Worm (Caenorhabditis elegans) whole organism, L4 larva: ENCODE results near the gene ZK512.1.
A peak's percentile ranks its signal among the peaks of the same experiment; 100 is the strongest.

Experiments
- D1046.2 ChIP-seq: fragments of 200-800 bp; sonication (Bioruptor generic); IDR thresholded peaks from 2 replicates; pipeline ENCODE4 v1.3.6; 2022; ENCODE audit warnings: missing genetic modification characterization, missing compliant biosample characterization
- F10B5.3 ChIP-seq: sonication (generic microtip); optimal IDR thresholded peaks from 2 replicates; lab custom pipeline; 2016; ENCODE audit warnings: mild to moderate bottlenecking, missing genetic modification characterization, missing compliant biosample characterization
- F44E2.7 ChIP-seq: fragments of 200-800 bp; sonication (Bioruptor generic); IDR thresholded peaks from 2 replicates; pipeline ENCODE4 v2.1.2; 2022; ENCODE audit warnings: missing genetic modification characterization, missing compliant biosample characterization
- R02D3.7 ChIP-seq: fragments of 150-350 bp; sonication (generic microtip); optimal IDR thresholded peaks from 3 replicates; lab custom pipeline; 2014; ENCODE audit warnings: missing biosample characterization, missing genetic modification characterization
- ZK337.2 ChIP-seq: fragments of 200-800 bp; sonication (Bioruptor generic); IDR thresholded peaks from 2 replicates; pipeline ENCODE4 v1.3.6; 2022; ENCODE audit warnings: missing genetic modification reagents, missing genetic modification characterization, missing compliant biosample characterization
- ZK546.5 ChIP-seq, 2 experiments: sonication (generic microtip); optimal IDR thresholded peaks; 2 replicates each; lab custom pipeline; 2017; ENCODE audit warnings: missing biosample characterization in 2 of 2, missing genetic modification characterization in 2 of 2
- ama-1 ChIP-seq: fragments of 150-350 bp; optimal IDR thresholded peaks from 2 replicates; lab custom pipeline; 2014; ENCODE audit warnings: inconsistent platforms, mixed read lengths
- arid-1 ChIP-seq: fragments of 200-800 bp; sonication (Bioruptor generic); conservative IDR thresholded peaks from 2 replicates; pipeline ENCODE4 v1.3.6; 2022; ENCODE audit warnings: missing genetic modification reagents, missing genetic modification characterization, missing compliant biosample characterization
- ceh-44 ChIP-seq: fragments of 200-800 bp; sonication (Bioruptor generic); IDR thresholded peaks from 2 replicates; pipeline ENCODE4 v1.3.6; 2022; ENCODE audit warnings: missing genetic modification reagents, missing genetic modification characterization, missing compliant biosample characterization
- ceh-62 ChIP-seq: sonication (generic microtip); optimal IDR thresholded peaks from 2 replicates; lab custom pipeline; 2017; ENCODE audit warnings: missing biosample characterization, missing genetic modification characterization
- ceh-82 ChIP-seq: sonication (generic microtip); optimal IDR thresholded peaks from 2 replicates; lab custom pipeline; 2017; ENCODE audit warnings: missing biosample characterization, missing genetic modification characterization
- ctbp-1 ChIP-seq: fragments of 200-800 bp; sonication (Bioruptor generic); IDR thresholded peaks from 2 replicates; pipeline ENCODE4 v1.3.6; 2022; ENCODE audit warnings: missing genetic modification reagents, missing genetic modification characterization, missing compliant biosample characterization
- daf-12 ChIP-seq: fragments of 150-350 bp; optimal IDR thresholded peaks from 2 replicates; lab custom pipeline; 2014; ENCODE audit warnings: missing biosample characterization, missing genetic modification reagents, missing genetic modification characterization
- dmd-8 ChIP-seq: fragments of 200-800 bp; sonication (Bioruptor generic); IDR thresholded peaks from 2 replicates; pipeline ENCODE4 v1.3.6; 2022; ENCODE audit warnings: missing genetic modification characterization, missing compliant biosample characterization
- dpl-1 ChIP-seq: fragments of 150-350 bp; optimal IDR thresholded peaks from 2 replicates; lab custom pipeline; 2014; ENCODE audit warnings: missing biosample characterization, missing genetic modification reagents, missing genetic modification characterization
- dve-1 ChIP-seq: sonication (generic microtip); optimal IDR thresholded peaks from 2 replicates; lab custom pipeline; 2017; ENCODE audit warnings: antibody characterized with exemption, mild to moderate bottlenecking, missing genetic modification characterization, missing compliant biosample characterization; ENCODE audit not compliant: insufficient read depth
- hif-1 ChIP-seq, 2 experiments: sonication (generic microtip); optimal IDR thresholded peaks; 2 replicates each; lab custom pipeline; 2016 to 2017; ENCODE audit warnings: missing compliant biosample characterization in 2 of 2, missing genetic modification characterization in 2 of 2, missing genetic modification reagents in 2 of 2, missing genotype in 2 of 2, mild to moderate bottlenecking in 1 of 2
- hlh-11 ChIP-seq: fragments of 200-800 bp; sonication (Bioruptor generic); optimal IDR thresholded peaks from 2 replicates; lab custom pipeline; 2018; ENCODE audit warnings: mild to moderate bottlenecking, missing genetic modification characterization, missing compliant biosample characterization
- hmg-1.1 ChIP-seq: fragments of 200-800 bp; sonication (Bioruptor generic); IDR thresholded peaks from 2 replicates; pipeline ENCODE4 v1.3.6; 2022; ENCODE audit warnings: missing genetic modification reagents, missing genetic modification characterization, missing compliant biosample characterization
- jun-1 ChIP-seq: fragments of 150-350 bp; optimal IDR thresholded peaks from 2 replicates; lab custom pipeline; 2014; ENCODE audit warnings: missing biosample characterization, missing genetic modification reagents, missing genetic modification characterization
- lim-7 ChIP-seq: fragments of 200-800 bp; sonication (Bioruptor generic); IDR thresholded peaks from 2 replicates; pipeline ENCODE4 v1.3.6; 2022; ENCODE audit warnings: missing genetic modification characterization, missing compliant biosample characterization
- lin-13 ChIP-seq: fragments of 150-350 bp; optimal IDR thresholded peaks from 2 replicates; lab custom pipeline; 2014; ENCODE audit warnings: missing biosample characterization, missing genetic modification reagents, missing genetic modification characterization
- lin-15B ChIP-seq: fragments of 150-350 bp; sonication (generic microtip); optimal IDR thresholded peaks from 3 replicates; lab custom pipeline; 2014; ENCODE audit warnings: missing biosample characterization, missing genetic modification characterization
- lin-29 ChIP-seq: fragments of 200-800 bp; sonication (Bioruptor generic); IDR thresholded peaks from 2 replicates; pipeline ENCODE4 v1.3.6; 2022; ENCODE audit warnings: missing genetic modification reagents, missing genetic modification characterization, missing compliant biosample characterization
- lin-39 ChIP-seq: fragments of 150-350 bp; optimal IDR thresholded peaks from 2 replicates; lab custom pipeline; 2014; ENCODE audit warnings: missing biosample characterization, missing genetic modification reagents, missing genetic modification characterization
- lir-3 ChIP-seq: sonication (generic microtip); optimal IDR thresholded peaks from 2 replicates; lab custom pipeline; 2016; ENCODE audit warnings: mild to moderate bottlenecking, missing genetic modification characterization, missing compliant biosample characterization
- lsy-2 ChIP-seq, 2 experiments: fragments of 150-350 bp in 1 of 2; sonication (generic microtip) in 1 of 2; optimal IDR thresholded peaks; 2 replicates each; lab custom pipeline; 2014 to 2017; ENCODE audit warnings: missing biosample characterization in 2 of 2, missing genetic modification characterization in 2 of 2
- mdl-1 ChIP-seq, 2 experiments: fragments of 150-350 bp in 1 of 2; sonication (generic microtip) in 1 of 2; optimal IDR thresholded peaks; 2 replicates each; lab custom pipeline; 2014 to 2017; ENCODE audit warnings: missing biosample characterization in 2 of 2, missing genetic modification characterization in 2 of 2
- mep-1 ChIP-seq: fragments of 150-350 bp; sonication (generic microtip); optimal IDR thresholded peaks from 3 replicates; lab custom pipeline; 2014; ENCODE audit warnings: missing biosample characterization, missing genetic modification characterization
- mes-2 ChIP-seq: sonication (generic microtip); optimal IDR thresholded peaks from 2 replicates; lab custom pipeline; 2016; ENCODE audit warnings: missing genotype, mild to moderate bottlenecking, missing genetic modification characterization, missing compliant biosample characterization; ENCODE audit not compliant: poor library complexity, severe bottlenecking
- nhr-10 ChIP-seq: fragments of 150-350 bp; optimal IDR thresholded peaks from 2 replicates; lab custom pipeline; 2014; ENCODE audit warnings: missing biosample characterization, missing genetic modification characterization
- nhr-11 ChIP-seq: fragments of 150-350 bp; optimal IDR thresholded peaks from 2 replicates; lab custom pipeline; 2014; ENCODE audit warnings: missing biosample characterization, missing genetic modification characterization
- nhr-111 ChIP-seq: fragments of 200-800 bp; sonication (Bioruptor generic); optimal IDR thresholded peaks from 2 replicates; lab custom pipeline; 2018; ENCODE audit warnings: mild to moderate bottlenecking, missing genetic modification characterization, missing compliant biosample characterization
- nhr-25 ChIP-seq: sonication (generic microtip); optimal IDR thresholded peaks from 2 replicates; lab custom pipeline; 2017; ENCODE audit warnings: missing genetic modification characterization, mild to moderate bottlenecking, missing compliant biosample characterization, antibody characterized with exemption, moderate library complexity, borderline replicate concordance; ENCODE audit not compliant: insufficient read depth
- nhr-28 ChIP-seq: fragments of 150-350 bp; optimal IDR thresholded peaks from 2 replicates; lab custom pipeline; 2014; ENCODE audit warnings: missing biosample characterization, missing genetic modification characterization
- nhr-76 ChIP-seq: fragments of 150-350 bp; optimal IDR thresholded peaks from 2 replicates; lab custom pipeline; 2014; ENCODE audit warnings: missing biosample characterization, missing genetic modification characterization
- nhr-77 ChIP-seq: fragments of 150-350 bp; optimal IDR thresholded peaks from 2 replicates; lab custom pipeline; 2014; ENCODE audit warnings: missing biosample characterization, missing genetic modification characterization
- pha-4 ChIP-seq, 2 experiments: fragments of 150-350 bp in 1 of 2; fragments of 200-800 bp in 1 of 2; sonication (Bioruptor generic) in 1 of 2; IDR thresholded peaks in 1 of 2; optimal IDR thresholded peaks in 1 of 2; 2 replicates each; pipeline versions ENCODE4 v1.3.6 to Lab custom; 2014 to 2022; ENCODE audit warnings: missing genetic modification characterization in 2 of 2, missing genetic modification reagents in 2 of 2, missing biosample characterization in 1 of 2, missing compliant biosample characterization in 1 of 2
- php-3 ChIP-seq: fragments of 200-800 bp; sonication (Bioruptor generic); IDR thresholded peaks from 2 replicates; pipeline ENCODE4 v1.3.6; 2022; ENCODE audit warnings: missing genetic modification reagents, missing genetic modification characterization, missing compliant biosample characterization
- rbr-2 ChIP-seq: sonication (generic microtip); optimal IDR thresholded peaks from 2 replicates; lab custom pipeline; 2016; ENCODE audit warnings: missing genotype, missing genetic modification characterization, missing compliant biosample characterization
- skn-1 ChIP-seq: fragments of 150-350 bp; optimal IDR thresholded peaks from 2 replicates; lab custom pipeline; 2014; ENCODE audit warnings: missing biosample characterization, missing genetic modification characterization
- spr-3 ChIP-seq: fragments of 200-800 bp; sonication (Bioruptor generic); optimal IDR thresholded peaks from 2 replicates; lab custom pipeline; 2018; ENCODE audit warnings: mild to moderate bottlenecking, missing genetic modification characterization, missing compliant biosample characterization
- tag-97 ChIP-seq: fragments of 200-800 bp; sonication (Bioruptor generic); IDR thresholded peaks from 2 replicates; pipeline ENCODE4 v1.3.6; 2022; ENCODE audit warnings: missing genetic modification characterization, missing compliant biosample characterization
- tra-1 ChIP-seq: fragments of 200-800 bp; sonication (Bioruptor generic); IDR thresholded peaks from 2 replicates; pipeline ENCODE4 v1.3.6; 2022; ENCODE audit warnings: missing genetic modification reagents, missing genetic modification characterization, missing compliant biosample characterization
- unc-130 ChIP-seq: sonication (generic microtip); optimal IDR thresholded peaks from 2 replicates; lab custom pipeline; 2016; ENCODE audit warnings: missing genetic modification reagents, missing genetic modification characterization, missing compliant biosample characterization
- unc-39 ChIP-seq: sonication (generic microtip); optimal IDR thresholded peaks from 2 replicates; lab custom pipeline; 2017; ENCODE audit warnings: missing biosample characterization, missing genetic modification characterization
- unc-62 ChIP-seq, 3 experiments: fragments of 150-350 bp in 1 of 3; sonication (generic microtip); optimal IDR thresholded peaks in 2 of 3; peaks in 1 of 3; 1 replicate in 1 of 3; 2 replicates in 2 of 3; lab custom pipeline; 2014 to 2017; ENCODE audit warnings: missing biosample characterization in 3 of 3, missing genetic modification characterization in 3 of 3, missing genetic modification reagents in 3 of 3, missing genotype in 1 of 3
- vab-7 ChIP-seq: fragments of 200-800 bp; sonication (Bioruptor generic); IDR thresholded peaks from 2 replicates; pipeline ENCODE4 v1.3.6; 2022; ENCODE audit warnings: missing genetic modification reagents, missing genetic modification characterization, missing compliant biosample characterization
- zfp-3 ChIP-seq: fragments of 200-800 bp; sonication (Bioruptor generic); conservative IDR thresholded peaks from 2 replicates; pipeline ENCODE4 v1.3.6; 2022; ENCODE audit warnings: missing genetic modification reagents, missing genetic modification characterization, missing compliant biosample characterization
- zip-11 ChIP-seq: fragments of 200-800 bp; sonication (Bioruptor generic); IDR thresholded peaks from 2 replicates; pipeline ENCODE4 v1.3.6; 2022; ENCODE audit warnings: missing genetic modification characterization, missing compliant biosample characterization
- ztf-7 ChIP-seq: fragments of 150-350 bp; optimal IDR thresholded peaks from 2 replicates; lab custom pipeline; 2014; ENCODE audit warnings: missing biosample characterization, missing genetic modification characterization

ZK512.1 gene

DNA sequence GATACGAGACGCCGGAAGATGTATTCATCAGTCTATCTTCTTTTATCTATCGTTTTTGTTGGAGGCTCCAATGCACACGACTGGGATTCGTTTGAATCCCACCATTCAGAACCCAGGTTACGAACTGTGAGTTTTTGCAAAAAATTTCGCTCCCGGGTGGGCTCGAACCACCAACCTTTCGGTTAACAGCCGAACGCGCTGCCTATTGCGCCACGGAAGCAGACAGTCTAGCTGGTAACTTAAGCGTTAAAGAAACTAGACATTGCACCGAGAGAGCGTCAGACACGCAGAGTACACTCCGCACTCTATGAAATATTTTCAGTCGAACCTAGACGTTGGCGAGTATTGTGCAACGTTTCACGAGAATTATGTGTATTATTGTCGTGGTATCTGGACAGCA lies 10.7 kb upstream of the ZK512.1 start:
- no peak for TF ChIP-seq dve-1 (tag; lab: Kevin White, UChicago)
- TF ChIP-seq nhr-25 (tag; lab: Kevin White, UChicago), result no peak
- no peak for TF ChIP-seq ZK337.2 (GFP tag; lab: Robert Waterston, UW)
- no peak for TF ChIP-seq lsy-2 (tag; optimal IDR thresholded peaks at IDR 0.05; lab: Kevin White, UChicago)
- TF ChIP-seq tra-1, result peak; percentile 73
- no peak for TF ChIP-seq lin-15B (tag; lab: Kevin White, UChicago)
- peak; percentile 17 for TF ChIP-seq nhr-28 (tag; lab: Kevin White, UChicago)
- TF ChIP-seq D1046.2 (GFP tag; lab: Robert Waterston, UW), result peak; percentile 76
- no peak for TF ChIP-seq ceh-82
- TF ChIP-seq daf-12, result no peak
- TF ChIP-seq php-3 (GFP tag; lab: Robert Waterston, UW), result no peak
- peak in 1 of 2 experiments; percentile 54 for TF ChIP-seq hif-1 (tag; optimal IDR thresholded peaks at IDR 0.05; lab: Kevin White, UChicago)
- TF ChIP-seq vab-7 (GFP tag; lab: Robert Waterston, UW), result peak; percentile 90
- TF ChIP-seq dmd-8 (GFP tag; lab: Robert Waterston, UW), result peak; percentile 74
- TF ChIP-seq lin-39, result no peak
- TF ChIP-seq mes-2 (tag; lab: Kevin White, UChicago), result peak; percentile 73
- TF ChIP-seq ZK546.5 (tag; optimal IDR thresholded peaks at IDR 0.05; lab: Kevin White, UChicago), result no peak
- TF ChIP-seq nhr-77 (tag; lab: Kevin White, UChicago), result no peak
- TF ChIP-seq nhr-11, result peak; percentile 23
- TF ChIP-seq R02D3.7 (tag; lab: Kevin White, UChicago), result no peak
- no peak for TF ChIP-seq pha-4 (GFP tag; IDR thresholded peaks at IDR 0.05; lab: Robert Waterston, UW)
- TF ChIP-seq pha-4 (tag; optimal IDR thresholded peaks at IDR 0.05; lab: Kevin White, UChicago), result no peak
- peak; percentile 75 for TF ChIP-seq arid-1 (GFP tag; lab: Robert Waterston, UW)
- TF ChIP-seq unc-39 (tag; lab: Kevin White, UChicago), result no peak
- TF ChIP-seq ama-1 (lab: Kevin White, UChicago), result no peak
- TF ChIP-seq mdl-1 (tag; optimal IDR thresholded peaks at IDR 0.05; lab: Kevin White, UChicago), result peak in 1 of 2 experiments; percentile 15
- TF ChIP-seq ceh-62, result no peak
- no peak for TF ChIP-seq F10B5.3
- peak in 1 of 2 experiments; percentile 92 for TF ChIP-seq unc-62 (GFP tag; optimal IDR thresholded peaks at IDR 0.05 in 1 of 2; lab: Kevin White, UChicago)
- TF ChIP-seq unc-62 (tag; optimal IDR thresholded peaks at IDR 0.05; lab: Kevin White, UChicago), result no peak
- TF ChIP-seq rbr-2 (tag; lab: Kevin White, UChicago), result peak; percentile 38
- TF ChIP-seq nhr-76 (tag; lab: Kevin White, UChicago), result no peak
- 0 out of 2 replicates have a peak, but pooled peaks have one; percentile 56 for TF ChIP-seq lin-29 (GFP tag; lab: Robert Waterston, UW)
- TF ChIP-seq skn-1 (tag; lab: Kevin White, UChicago), result no peak
- TF ChIP-seq hmg-1.1, result peak; percentile 70
- TF ChIP-seq nhr-10 (tag; lab: Kevin White, UChicago), result no peak
- TF ChIP-seq zfp-3 (GFP tag; lab: Robert Waterston, UW), result no peak
- TF ChIP-seq unc-130 (GFP tag; lab: Kevin White, UChicago), result peak; percentile 57
- TF ChIP-seq ztf-7 (tag; lab: Kevin White, UChicago), result no peak
- no peak for TF ChIP-seq lir-3 (tag; lab: Kevin White, UChicago)
- TF ChIP-seq zip-11 (GFP tag; lab: Robert Waterston, UW), result 0 out of 2 replicates have a peak, but pooled peaks have one; percentile 25
- peak; percentile 59 for TF ChIP-seq nhr-111 (GFP tag; lab: Kevin White, UChicago)
- no peak for TF ChIP-seq jun-1 (tag; lab: Kevin White, UChicago)
- TF ChIP-seq lin-13 (GFP tag; lab: Kevin White, UChicago), result peak; percentile 30
- TF ChIP-seq lim-7 (GFP tag; lab: Robert Waterston, UW), result peak; percentile 95
- peak; percentile 1 for TF ChIP-seq dpl-1
- TF ChIP-seq tag-97 (GFP tag; lab: Robert Waterston, UW), result no peak
- no peak for TF ChIP-seq mep-1 (tag; lab: Kevin White, UChicago)
- no peak for TF ChIP-seq spr-3 (GFP tag; lab: Kevin White, UChicago)
- 0 out of 2 replicates have a peak, but pooled peaks have one; percentile 71 for TF ChIP-seq F44E2.7 (GFP tag; lab: Robert Waterston, UW)
- TF ChIP-seq hlh-11, result peak; percentile 43
- TF ChIP-seq ceh-44 (GFP tag; lab: Robert Waterston, UW), result peak; percentile 91
- TF ChIP-seq ctbp-1 (GFP tag; lab: Robert Waterston, UW), result peak; percentile 68
